Worm (Caenorhabditis elegans) whole organism, mixed stage, embryonic: Measurements from ENCODE around the gene F09F9.2.

ENCODE experiments used
- ceh-39 ChIP-seq: fragments of 150-350 bp; optimal IDR thresholded peaks from 2 replicates; lab custom pipeline; 2014; ENCODE audit warnings: missing biosample characterization, missing genetic modification characterization
- nhr-237 ChIP-seq: fragments of 150-350 bp; optimal IDR thresholded peaks from 2 replicates; lab custom pipeline; 2014; ENCODE audit warnings: missing biosample characterization, missing genetic modification characterization
- pha-4 ChIP-seq: fragments of 150-350 bp; optimal IDR thresholded peaks from 2 replicates; lab custom pipeline; 2018; ENCODE audit warnings: missing biosample characterization, missing genetic modification reagents, missing genetic modification characterization
- snpc-4 ChIP-seq: fragments of 150-350 bp; optimal IDR thresholded peaks from 2 replicates; lab custom pipeline; 2014; ENCODE audit warnings: missing biosample characterization, missing genetic modification characterization
- ztf-11 ChIP-seq: fragments of 150-350 bp; optimal IDR thresholded peaks from 2 replicates; lab custom pipeline; 2014; ENCODE audit warnings: missing biosample characterization, missing genetic modification characterization

DNA sequence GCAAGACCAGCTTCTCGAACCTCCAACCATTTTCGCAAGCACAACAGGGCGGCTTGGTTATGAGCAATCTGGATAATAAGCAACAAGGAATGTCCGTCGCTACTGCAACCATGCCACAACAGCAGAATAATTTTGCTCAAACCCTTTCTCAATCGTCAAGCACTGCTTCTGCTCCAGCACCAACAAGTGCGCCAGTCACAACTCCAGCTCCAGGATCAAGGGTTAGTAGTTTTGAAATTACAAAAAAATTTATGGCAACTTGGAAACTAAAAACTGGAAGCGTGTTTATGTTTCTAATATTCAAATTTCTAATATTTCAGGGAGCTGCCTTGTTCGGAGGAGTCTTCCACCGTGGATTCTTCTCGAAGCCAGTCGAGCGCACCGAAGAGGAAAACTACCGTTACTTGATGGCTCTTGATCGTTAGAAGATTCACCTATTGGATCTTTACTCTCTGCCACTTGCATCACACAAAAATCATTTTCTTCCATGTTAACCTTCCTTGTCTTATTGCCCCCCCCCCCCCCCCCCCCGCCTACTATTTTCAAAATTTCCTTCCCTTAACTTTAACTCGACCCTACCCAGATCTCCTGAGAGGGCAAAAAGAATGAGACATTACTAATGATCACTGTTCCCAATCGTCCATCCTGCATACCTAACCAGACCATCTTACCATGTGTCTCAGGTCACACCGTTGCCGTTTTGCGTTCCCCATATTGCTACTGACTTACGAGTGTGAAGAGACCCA, 35.7 kb upstream of the F09F9.2 start:
- TF ChIP-seq ceh-39 (tag; lab: Kevin White, UChicago), result no peak
- no peak for TF ChIP-seq nhr-237 (tag; lab: Kevin White, UChicago)
- TF ChIP-seq snpc-4, result no peak
- no peak for TF ChIP-seq ztf-11 (tag; lab: Kevin White, UChicago)
- no peak for TF ChIP-seq pha-4
